Fruit fly (Drosophila melanogaster): ENCODE data around the gene Tmtc1.

Tmtc1 gene

DNA sequence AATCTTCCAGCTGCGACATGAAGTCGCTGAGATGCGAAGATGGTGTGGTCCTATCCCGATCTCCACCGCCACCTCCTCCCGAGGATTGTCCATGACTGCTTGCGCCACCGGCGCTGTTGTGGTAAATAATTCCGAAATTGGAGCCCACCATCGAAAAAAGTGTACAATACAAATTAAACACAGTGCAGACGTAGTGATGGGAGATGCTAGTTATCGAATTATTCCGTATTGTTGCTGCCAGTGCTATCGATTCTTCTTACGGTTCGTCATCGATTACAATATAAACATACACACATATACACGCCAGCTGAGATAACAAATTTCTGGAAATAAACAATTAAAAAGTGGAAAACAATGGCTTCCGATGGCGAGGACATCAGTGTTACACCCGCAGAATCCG lies 90.1 kb downstream of the Tmtc1 start, which contains the start of the genes Taf10b and Taf10 (continued):
- TF ChIP-seq ci (GFP tag; IDR thresholded peaks at IDR 0.05) = no peak
- no peak for TF ChIP-seq fd96Cb (tag; optimal IDR thresholded peaks at IDR 0.05)
- TF ChIP-seq CG11504 (tag; optimal IDR thresholded peaks at IDR 0.05) = no peak
- TF ChIP-seq CTCF (GFP tag; optimal IDR thresholded peaks at IDR 0.05) = no peak
- no peak for TF ChIP-seq CG11695 (GFP tag; IDR thresholded peaks at IDR 0.05)
- TF ChIP-seq CG17385 (GFP tag; optimal IDR thresholded peaks at IDR 0.05) = peak; percentile 4
- TF ChIP-seq CG14667 (GFP tag; IDR thresholded peaks at IDR 0.05) = no peak
- peak; percentile 3 for TF ChIP-seq kah (GFP tag; optimal IDR thresholded peaks at IDR 0.05)
- no peak for TF ChIP-seq CG1832 (GFP tag; optimal IDR thresholded peaks at IDR 0.05)
- TF ChIP-seq ase (GFP tag; IDR thresholded peaks at IDR 0.05) = no peak
- TF ChIP-seq CG4707 (GFP tag; optimal IDR thresholded peaks at IDR 0.05) = no peak
- no peak for TF ChIP-seq Mad (GFP tag; optimal IDR thresholded peaks at IDR 0.05)
- TF ChIP-seq zen2 (GFP tag; IDR thresholded peaks at IDR 0.05; ENCODE audit: partially characterized antibody) = peak; percentile 88
- TF ChIP-seq CG4617 (GFP tag; optimal IDR thresholded peaks at IDR 0.05; ENCODE audit: borderline replicate concordance) = peak; percentile 71
- TF ChIP-seq NFAT (GFP tag; IDR thresholded peaks at IDR 0.05) = no peak
- peak; percentile 36 for TF ChIP-seq CHES-1-like (GFP tag; optimal IDR thresholded peaks at IDR 0.05)
- no peak for TF ChIP-seq Stat92E (GFP tag; optimal IDR thresholded peaks at IDR 0.05)
- no peak for TF ChIP-seq CG17568 (GFP tag; optimal IDR thresholded peaks at IDR 0.05)
- no peak for TF ChIP-seq Lim3 (GFP tag; IDR thresholded peaks at IDR 0.05)
- TF ChIP-seq CG7372 (GFP tag; IDR thresholded peaks at IDR 0.05) = no peak
- TF ChIP-seq CG11696 (GFP tag; IDR thresholded peaks at IDR 0.05) = no peak
- no peak for TF ChIP-seq ewg (GFP tag; optimal IDR thresholded peaks at IDR 0.05)
- TF ChIP-seq vnd (GFP tag; IDR thresholded peaks at IDR 0.05; ENCODE audit: partially characterized antibody) = peak; percentile 70
- TF ChIP-seq yki (optimal IDR thresholded peaks at IDR 0.05) = no peak
- TF ChIP-seq Sry-β (GFP tag; optimal IDR thresholded peaks at IDR 0.05) = no peak
- TF ChIP-seq gfzf (GFP tag; optimal IDR thresholded peaks at IDR 0.05) = peak; percentile 19
- 0 out of 2 replicates have a peak, but pooled peaks have one; percentile 7 for TF ChIP-seq Adf1 (GFP tag; IDR thresholded peaks at IDR 0.05)
- peak; percentile 15 for TF ChIP-seq CG10147 (GFP tag; optimal IDR thresholded peaks at IDR 0.05)
- no peak for TF ChIP-seq unpg (GFP tag; optimal IDR thresholded peaks at IDR 0.05)
- TF ChIP-seq CG8281 (tag; optimal IDR thresholded peaks at IDR 0.05) = no peak
- TF ChIP-seq CG6654 (GFP tag; optimal IDR thresholded peaks at IDR 0.05) = no peak
- TF ChIP-seq Dip2 (GFP tag; IDR thresholded peaks at IDR 0.05) = no peak
- no peak for TF ChIP-seq CG13894 (tag; optimal IDR thresholded peaks at IDR 0.05)
- no peak for TF ChIP-seq CG10462 (GFP tag; optimal IDR thresholded peaks at IDR 0.05)
- TF ChIP-seq CG7987 (GFP tag; optimal IDR thresholded peaks at IDR 0.05) = no peak
- peak; percentile 91 for TF ChIP-seq CG13287 (GFP tag; IDR thresholded peaks at IDR 0.05; ENCODE audit: partially characterized antibody)
- no peak for TF ChIP-seq Sox102F (GFP tag; optimal IDR thresholded peaks at IDR 0.05)
- no peak for TF ChIP-seq CG4424 (GFP tag; optimal IDR thresholded peaks at IDR 0.05)
- no peak for TF ChIP-seq bowl (GFP tag; IDR thresholded peaks at IDR 0.05)
- no peak for TF ChIP-seq p53 (GFP tag; optimal IDR thresholded peaks at IDR 0.05)
- TF ChIP-seq D (optimal IDR thresholded peaks at IDR 0.05) = no peak
- TF ChIP-seq D (GFP tag; optimal IDR thresholded peaks at IDR 0.05) = no peak
- no peak for TF ChIP-seq tin (GFP tag; optimal IDR thresholded peaks at IDR 0.05)
- no peak for TF ChIP-seq Drgx (GFP tag; IDR thresholded peaks at IDR 0.05)
- no peak for TF ChIP-seq CG10654 (GFP tag; optimal IDR thresholded peaks at IDR 0.05)
- no peak for TF ChIP-seq h (optimal IDR thresholded peaks at IDR 0.05)
- no peak for TF ChIP-seq Neu2 (GFP tag; optimal IDR thresholded peaks at IDR 0.05; ENCODE audit: borderline replicate concordance)
- no peak for TF ChIP-seq Side (GFP tag; optimal IDR thresholded peaks at IDR 0.05)
- TF ChIP-seq CG3847 (GFP tag; IDR thresholded peaks at IDR 0.05) = no peak
- TF ChIP-seq ems (GFP tag; optimal IDR thresholded peaks at IDR 0.05) = no peak
- no peak for TF ChIP-seq ranshi (GFP tag; IDR thresholded peaks at IDR 0.05)
- no peak for TF ChIP-seq toy (GFP tag; IDR thresholded peaks at IDR 0.05)
- TF ChIP-seq CG9437 (GFP tag; optimal IDR thresholded peaks at IDR 0.05) = peak; percentile 71
